Worm (Caenorhabditis elegans): ENCODE results near the gene F57F4.2.

F57F4.2 gene

DNA sequence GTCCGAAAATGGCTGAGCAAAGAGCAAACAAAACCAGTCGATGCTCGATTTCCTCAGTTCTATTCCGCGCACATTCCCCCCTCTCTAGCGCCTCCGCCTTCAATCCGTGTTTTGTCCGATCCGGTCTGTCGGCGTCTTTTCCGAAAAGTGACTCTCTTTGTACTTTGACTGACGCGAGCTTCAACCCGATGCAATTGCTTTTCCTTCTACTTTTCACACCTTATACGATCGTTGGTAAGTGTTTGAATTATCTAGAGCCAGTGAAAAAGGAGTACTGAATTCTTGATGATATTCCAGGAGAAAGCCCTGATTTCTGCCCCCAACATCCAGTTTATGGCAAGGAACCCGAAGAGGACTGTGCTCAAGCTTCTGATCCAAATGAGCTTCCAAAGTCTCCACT, 25.5 kb upstream of the F57F4.2 start, which contains the start of gene cht-6:
Gene cht-6, plus strand, starts transcription at position 9 of the 400 bp plus-strand sequence.
- TF ChIP-seq T22C8.4 (GFP tag; IDR thresholded peaks at IDR 0.05) (no peak), tab-1 (GFP tag; IDR thresholded peaks at IDR 0.05) (no peak), ztf-23 (GFP tag; IDR thresholded peaks at IDR 0.05) (no peak), flt-1 (GFP tag; IDR thresholded peaks at IDR 0.05) (no peak), klf-2 (GFP tag; conservative IDR thresholded peaks at IDR 0.05) (no peak), ztf-29 (GFP tag; IDR thresholded peaks at IDR 0.05) (no peak), cog-1 (tag; optimal IDR thresholded peaks at IDR 0.05) (no peak), ref-1 (GFP tag; conservative IDR thresholded peaks at IDR 0.05) (no peak), med-1 (GFP tag; optimal IDR thresholded peaks at IDR 0.05; ENCODE audit: insufficient read depth) (no peak)

DNA sequence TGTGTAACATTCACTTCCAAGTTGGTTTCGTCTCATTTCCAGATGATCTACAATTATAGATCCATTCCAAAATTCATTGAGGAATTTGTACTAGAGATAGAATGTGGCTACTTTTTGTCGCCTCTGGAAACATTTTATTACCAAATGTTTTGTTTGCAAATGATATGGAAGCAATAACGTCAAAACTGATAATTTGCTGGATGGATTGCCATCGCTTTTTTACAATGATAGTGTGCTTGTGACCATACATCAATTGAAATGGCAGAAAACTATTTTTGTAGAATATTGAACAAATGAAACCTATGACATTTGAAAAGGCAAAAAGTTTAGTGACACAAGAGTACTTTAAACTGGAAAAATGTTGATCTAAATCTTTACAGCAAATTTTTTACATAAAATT, 24.9 kb upstream of the F57F4.2 start:
- TF ChIP-seq flt-1 (GFP tag; IDR thresholded peaks at IDR 0.05) (no peak), ztf-23 (GFP tag; IDR thresholded peaks at IDR 0.05) (no peak), T22C8.4 (GFP tag; IDR thresholded peaks at IDR 0.05) (no peak), klf-2 (GFP tag; conservative IDR thresholded peaks at IDR 0.05) (no peak), ref-1 (GFP tag; conservative IDR thresholded peaks at IDR 0.05) (no peak), med-1 (GFP tag; optimal IDR thresholded peaks at IDR 0.05; ENCODE audit: insufficient read depth) (no peak), ztf-29 (GFP tag; IDR thresholded peaks at IDR 0.05) (no peak), cog-1 (tag; optimal IDR thresholded peaks at IDR 0.05) (no peak), tab-1 (GFP tag; IDR thresholded peaks at IDR 0.05) (no peak)

DNA sequence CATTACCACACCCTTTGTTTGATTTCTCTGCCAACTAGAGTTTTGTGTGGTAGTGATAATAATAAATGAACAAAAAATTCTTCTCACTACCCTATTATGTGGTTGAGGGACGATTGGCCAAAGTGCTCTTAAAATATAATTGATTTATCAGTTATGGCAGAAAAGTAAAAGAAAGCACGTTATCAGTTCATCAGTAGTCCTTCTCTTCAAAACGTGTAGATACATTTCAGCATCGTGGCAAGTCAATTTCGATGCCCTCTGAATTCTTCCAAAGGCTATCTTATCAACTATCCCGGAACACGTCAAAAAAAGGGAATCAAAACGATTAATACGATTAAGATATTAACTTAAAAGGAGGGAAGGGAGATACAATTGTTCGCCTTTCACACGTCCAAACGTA, 23.5 kb upstream of the F57F4.2 start:
- TF ChIP-seq tab-1 (GFP tag; IDR thresholded peaks at IDR 0.05) (no peak), cog-1 (tag; optimal IDR thresholded peaks at IDR 0.05) (no peak), klf-2 (GFP tag; conservative IDR thresholded peaks at IDR 0.05) (no peak), ztf-23 (GFP tag; IDR thresholded peaks at IDR 0.05) (no peak), ref-1 (GFP tag; conservative IDR thresholded peaks at IDR 0.05) (no peak), T22C8.4 (GFP tag; IDR thresholded peaks at IDR 0.05) (no peak), med-1 (GFP tag; optimal IDR thresholded peaks at IDR 0.05; ENCODE audit: insufficient read depth) (no peak), flt-1 (GFP tag; IDR thresholded peaks at IDR 0.05) (no peak), ztf-29 (GFP tag; IDR thresholded peaks at IDR 0.05) (no peak)

- TF ChIP-seq ref-1 (GFP tag; conservative IDR thresholded peaks at IDR 0.05) (no peak), ztf-29 (GFP tag; IDR thresholded peaks at IDR 0.05) (no peak), ztf-23 (GFP tag; IDR thresholded peaks at IDR 0.05) (no peak), flt-1 (GFP tag; IDR thresholded peaks at IDR 0.05) (no peak), T22C8.4 (GFP tag; IDR thresholded peaks at IDR 0.05) (no peak), cog-1 (tag; optimal IDR thresholded peaks at IDR 0.05) (no peak), klf-2 (GFP tag; conservative IDR thresholded peaks at IDR 0.05) (no peak), med-1 (GFP tag; optimal IDR thresholded peaks at IDR 0.05; ENCODE audit: insufficient read depth) (no peak), tab-1 (GFP tag; IDR thresholded peaks at IDR 0.05) (no peak)
These were observed 21.6 kb upstream of the F57F4.2 start for ce11 chrV:6411161-6411560.

- TF ChIP-seq klf-2 (GFP tag; conservative IDR thresholded peaks at IDR 0.05), result no peak
- TF ChIP-seq ref-1 (GFP tag; conservative IDR thresholded peaks at IDR 0.05), result no peak
- no peak for TF ChIP-seq ztf-23 (GFP tag; IDR thresholded peaks at IDR 0.05)
- no peak for TF ChIP-seq tab-1 (GFP tag; IDR thresholded peaks at IDR 0.05)
- TF ChIP-seq med-1 (GFP tag; optimal IDR thresholded peaks at IDR 0.05; ENCODE audit: insufficient read depth), result no peak
- no peak for TF ChIP-seq cog-1 (tag; optimal IDR thresholded peaks at IDR 0.05)
- TF ChIP-seq flt-1 (GFP tag; IDR thresholded peaks at IDR 0.05), result no peak
- no peak for TF ChIP-seq T22C8.4 (GFP tag; IDR thresholded peaks at IDR 0.05)
- TF ChIP-seq ztf-29 (GFP tag; IDR thresholded peaks at IDR 0.05), result no peak
These were observed 19.2 kb upstream of the F57F4.2 start, which contains the start of gene bcf-1 for ce11 chrV:6408733-6409227. bcf-1 (minus strand) TSS chrV:6408783.

ce11 chrV:6407587-6407986, 18.1 kb upstream of the F57F4.2 start:
- TF ChIP-seq tab-1 (GFP tag; IDR thresholded peaks at IDR 0.05) (no peak), T22C8.4 (GFP tag; IDR thresholded peaks at IDR 0.05) (no peak), klf-2 (GFP tag; conservative IDR thresholded peaks at IDR 0.05) (no peak), flt-1 (GFP tag; IDR thresholded peaks at IDR 0.05) (no peak), med-1 (GFP tag; optimal IDR thresholded peaks at IDR 0.05; ENCODE audit: insufficient read depth) (no peak), ztf-23 (GFP tag; IDR thresholded peaks at IDR 0.05) (no peak), ref-1 (GFP tag; conservative IDR thresholded peaks at IDR 0.05) (no peak), ztf-29 (GFP tag; IDR thresholded peaks at IDR 0.05) (no peak), cog-1 (tag; optimal IDR thresholded peaks at IDR 0.05) (no peak)

DNA sequence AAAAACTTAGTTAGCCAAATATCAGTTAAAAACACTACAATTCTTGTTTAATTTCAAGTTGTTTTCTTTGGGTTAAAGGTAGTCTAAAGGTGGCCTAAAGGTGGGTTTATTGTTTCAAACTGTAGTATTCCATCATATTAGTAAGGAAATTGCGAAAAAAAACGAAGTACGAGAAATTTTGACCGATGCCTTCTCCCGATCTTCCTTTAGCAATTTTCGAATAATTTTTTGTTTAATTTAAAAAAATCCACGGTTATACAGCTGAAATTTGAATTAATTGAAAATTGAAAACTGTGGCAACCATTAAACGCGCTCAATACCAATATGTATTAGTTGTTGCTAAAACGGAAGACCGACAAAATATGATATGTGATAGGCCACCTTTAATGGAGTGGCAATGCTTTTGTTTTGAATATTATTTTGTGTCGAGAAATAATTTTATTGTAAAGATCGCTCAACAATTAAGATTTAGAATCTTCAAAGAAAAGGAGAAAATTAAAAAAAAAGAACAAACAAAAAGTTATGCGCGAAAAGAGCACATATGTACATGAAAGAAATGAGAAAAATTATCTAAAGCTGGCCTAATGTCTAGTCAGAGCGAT, 11.5 kb upstream of the F57F4.2 start:
- TF ChIP-seq ref-1 (GFP tag; conservative IDR thresholded peaks at IDR 0.05), result no peak
- no peak for TF ChIP-seq ztf-23 (GFP tag; IDR thresholded peaks at IDR 0.05)
- no peak for TF ChIP-seq ztf-29 (GFP tag; IDR thresholded peaks at IDR 0.05)
- TF ChIP-seq cog-1 (tag; optimal IDR thresholded peaks at IDR 0.05), result no peak
- TF ChIP-seq tab-1 (GFP tag; IDR thresholded peaks at IDR 0.05), result no peak
- no peak for TF ChIP-seq T22C8.4 (GFP tag; IDR thresholded peaks at IDR 0.05)
- TF ChIP-seq klf-2 (GFP tag; conservative IDR thresholded peaks at IDR 0.05), result no peak
- TF ChIP-seq med-1 (GFP tag; optimal IDR thresholded peaks at IDR 0.05; ENCODE audit: insufficient read depth), result no peak
- TF ChIP-seq flt-1 (GFP tag; IDR thresholded peaks at IDR 0.05), result no peak

DNA sequence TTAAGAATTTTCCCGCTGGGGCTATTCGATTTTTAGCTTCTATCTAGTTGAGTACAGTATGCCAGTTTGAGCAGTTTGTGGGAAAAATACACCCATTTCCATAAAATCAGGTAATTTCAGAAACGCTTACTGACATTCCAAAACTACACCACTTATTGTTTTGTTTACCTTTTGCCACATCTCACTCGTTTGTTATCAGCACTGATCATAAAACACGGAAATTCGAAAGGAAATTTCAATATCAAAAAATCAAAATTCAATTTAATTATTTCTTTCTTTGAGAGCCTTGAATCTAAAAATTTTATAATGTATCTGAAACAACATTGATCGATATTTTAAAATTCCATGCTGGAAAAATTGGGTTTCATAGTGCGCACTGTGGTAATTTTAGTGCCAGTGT, 11.0 kb upstream of the F57F4.2 start:
- TF ChIP-seq ztf-23 (GFP tag; IDR thresholded peaks at IDR 0.05) (no peak), ztf-29 (GFP tag; IDR thresholded peaks at IDR 0.05) (no peak), klf-2 (GFP tag; conservative IDR thresholded peaks at IDR 0.05) (no peak), tab-1 (GFP tag; IDR thresholded peaks at IDR 0.05) (no peak), cog-1 (tag; optimal IDR thresholded peaks at IDR 0.05) (no peak), T22C8.4 (GFP tag; IDR thresholded peaks at IDR 0.05) (no peak), ref-1 (GFP tag; conservative IDR thresholded peaks at IDR 0.05) (no peak), med-1 (GFP tag; optimal IDR thresholded peaks at IDR 0.05; ENCODE audit: insufficient read depth) (no peak), flt-1 (GFP tag; IDR thresholded peaks at IDR 0.05) (no peak)

DNA sequence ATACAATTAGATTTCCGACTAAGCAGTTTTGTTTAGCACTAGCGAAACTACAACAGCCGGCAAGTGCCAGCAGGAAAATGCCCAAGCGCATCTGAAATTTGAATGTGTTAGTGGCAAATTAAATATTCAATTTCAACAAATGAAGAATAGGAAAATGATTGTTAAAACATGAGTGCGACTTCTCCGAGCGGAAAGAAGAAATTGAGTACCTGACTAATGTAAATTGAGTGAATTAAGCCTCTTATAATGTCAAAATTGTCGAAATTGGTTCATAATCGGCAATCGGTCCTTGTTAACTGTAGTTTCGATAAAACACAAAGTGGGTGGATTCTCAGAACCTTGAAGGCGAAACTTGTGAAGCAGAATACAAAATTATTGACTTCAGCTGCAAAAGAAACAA, 10.3 kb upstream of the F57F4.2 start, which contains the start of gene gfi-1:
Gene gfi-1, minus strand, starts transcription at position 101 of the 400 bp plus-strand sequence.
- TF ChIP-seq med-1 (GFP tag; optimal IDR thresholded peaks at IDR 0.05; ENCODE audit: insufficient read depth), result no peak
- no peak for TF ChIP-seq klf-2 (GFP tag; conservative IDR thresholded peaks at IDR 0.05)
- TF ChIP-seq ztf-23 (GFP tag; IDR thresholded peaks at IDR 0.05), result no peak
- no peak for TF ChIP-seq tab-1 (GFP tag; IDR thresholded peaks at IDR 0.05)
- TF ChIP-seq T22C8.4 (GFP tag; IDR thresholded peaks at IDR 0.05), result no peak
- no peak for TF ChIP-seq ref-1 (GFP tag; conservative IDR thresholded peaks at IDR 0.05)
